Worm (Caenorhabditis elegans) whole organism, young adult: ENCODE measurements around the gene bli-2.

ENCODE experiments used
- B0019.2 ChIP-seq: fragments of 200-800 bp; sonication (Bioruptor generic); conservative IDR thresholded peaks from 2 replicates; pipeline ENCODE4 v1.3.6; 2022; ENCODE audit warnings: missing genetic modification reagents, missing genetic modification characterization, missing compliant biosample characterization
- B0261.1 ChIP-seq: sonication (generic microtip); optimal IDR thresholded peaks from 2 replicates; lab custom pipeline; 2016; ENCODE audit warnings: mild to moderate bottlenecking, missing genetic modification characterization, moderate library complexity, missing compliant biosample characterization
- F22D6.2 ChIP-seq: sonication (generic microtip); optimal IDR thresholded peaks from 2 replicates; lab custom pipeline; 2016; ENCODE audit warnings: mild to moderate bottlenecking, missing genetic modification characterization, missing compliant biosample characterization
- F33H1.4 ChIP-seq: fragments of 200-800 bp; sonication (Bioruptor generic); IDR thresholded peaks from 2 replicates; pipeline ENCODE4 v1.3.6; 2022; ENCODE audit warnings: missing genetic modification reagents, missing genetic modification characterization, missing compliant biosample characterization
- F55B11.4 ChIP-seq: sonication (generic microtip); optimal IDR thresholded peaks from 2 replicates; lab custom pipeline; 2016; ENCODE audit warnings: missing compliant biosample characterization, missing genetic modification characterization, borderline replicate concordance; ENCODE audit not compliant: insufficient read depth
- F57C9.4 ChIP-seq: sonication (generic microtip); optimal IDR thresholded peaks from 2 replicates; lab custom pipeline; 2017; ENCODE audit warnings: mild to moderate bottlenecking, missing genetic modification characterization, missing compliant biosample characterization
- K12H6.12 ChIP-seq: fragments of 200-800 bp; sonication (Bioruptor generic); optimal IDR thresholded peaks from 2 replicates; lab custom pipeline; 2018; ENCODE audit warnings: mild to moderate bottlenecking, missing genetic modification characterization, missing compliant biosample characterization
- T07F8.4 ChIP-seq: sonication (generic microtip); optimal IDR thresholded peaks from 2 replicates; lab custom pipeline; 2016; ENCODE audit warnings: mild to moderate bottlenecking, missing genetic modification characterization, moderate library complexity, missing compliant biosample characterization
- T26A5.8 ChIP-seq: sonication (generic microtip); optimal IDR thresholded peaks from 2 replicates; lab custom pipeline; 2016; ENCODE audit warnings: missing genetic modification characterization, missing compliant biosample characterization
- Y53F4B.3 ChIP-seq: fragments of 200-800 bp; sonication (Bioruptor generic); IDR thresholded peaks from 2 replicates; pipeline ENCODE4 v1.3.6; 2022; ENCODE audit warnings: missing genetic modification reagents, missing genetic modification characterization, missing compliant biosample characterization
- Y53G8AR.9 ChIP-seq: fragments of 200-800 bp; sonication (Bioruptor generic); conservative IDR thresholded peaks from 2 replicates; pipeline ENCODE4 v1.3.6; 2022; ENCODE audit warnings: missing genetic modification reagents, missing genetic modification characterization, missing compliant biosample characterization
- Y56A3A.18 ChIP-seq: fragments of 200-800 bp; sonication (Bioruptor generic); IDR thresholded peaks from 2 replicates; pipeline ENCODE4 v1.3.6; 2022; ENCODE audit warnings: missing genetic modification reagents, missing genetic modification characterization, missing compliant biosample characterization
- aptf-3 ChIP-seq: fragments of 200-800 bp; sonication (Bioruptor generic); IDR thresholded peaks from 2 replicates; pipeline ENCODE4 v1.3.6; 2022; ENCODE audit warnings: missing genetic modification characterization, missing compliant biosample characterization
- atf-7 ChIP-seq: sonication (generic microtip); optimal IDR thresholded peaks from 2 replicates; lab custom pipeline; 2017; ENCODE audit warnings: mild to moderate bottlenecking, missing genetic modification characterization, missing compliant biosample characterization
- attf-3 ChIP-seq: fragments of 200-800 bp; sonication (Bioruptor generic); conservative IDR thresholded peaks from 2 replicates; pipeline ENCODE4 v1.3.6; 2022; ENCODE audit warnings: missing genetic modification reagents, missing genetic modification characterization, missing compliant biosample characterization
- attf-5 ChIP-seq: fragments of 200-800 bp; sonication (Bioruptor generic); optimal IDR thresholded peaks from 2 replicates; lab custom pipeline; 2018; ENCODE audit warnings: mild to moderate bottlenecking, missing genetic modification characterization, missing compliant biosample characterization
- ceh-100 ChIP-seq: fragments of 200-800 bp; sonication (Bioruptor generic); IDR thresholded peaks from 2 replicates; pipeline ENCODE4 v1.3.6; 2022; ENCODE audit warnings: missing genetic modification reagents, missing genetic modification characterization, missing compliant biosample characterization
- ceh-58 ChIP-seq: fragments of 200-800 bp; sonication (Bioruptor generic); IDR thresholded peaks from 2 replicates; pipeline ENCODE4 v1.3.6; 2022; ENCODE audit warnings: missing genetic modification characterization, missing compliant biosample characterization
- ceh-79 ChIP-seq: sonication (generic microtip); optimal IDR thresholded peaks from 2 replicates; lab custom pipeline; 2017; ENCODE audit warnings: mild to moderate bottlenecking, missing genetic modification characterization, missing compliant biosample characterization
- dox-1 ChIP-seq: fragments of 200-800 bp; sonication (Bioruptor generic); IDR thresholded peaks from 2 replicates; pipeline ENCODE4 v1.3.6; 2022; ENCODE audit warnings: missing genetic modification reagents, missing genetic modification characterization, missing compliant biosample characterization
- dpl-1 ChIP-seq: fragments of 150-350 bp; optimal IDR thresholded peaks from 2 replicates; lab custom pipeline; 2014; ENCODE audit warnings: missing biosample characterization, missing genetic modification reagents, missing genetic modification characterization
- ekl-4 ChIP-seq: fragments of 200-800 bp; sonication (Bioruptor generic); IDR thresholded peaks from 2 replicates; pipeline ENCODE4 v1.3.6; 2022; ENCODE audit warnings: missing genetic modification reagents, missing genetic modification characterization, missing compliant biosample characterization
- him-1 ChIP-seq: sonication (generic microtip); optimal IDR thresholded peaks from 2 replicates; lab custom pipeline; 2016; ENCODE audit warnings: missing genotype, missing genetic modification reagents, missing genetic modification characterization, missing compliant biosample characterization
- hsf-1 ChIP-seq: fragments of 200-800 bp; sonication (Bioruptor generic); IDR thresholded peaks from 2 replicates; pipeline ENCODE4 v1.3.6; 2022; ENCODE audit warnings: missing genetic modification reagents, missing genetic modification characterization, missing compliant biosample characterization
- let-526 ChIP-seq: fragments of 200-800 bp; sonication (Bioruptor generic); IDR thresholded peaks from 2 replicates; pipeline ENCODE4 v1.3.6; 2022; ENCODE audit warnings: missing genetic modification reagents, missing genetic modification characterization, missing compliant biosample characterization
- let-607 ChIP-seq, 2 experiments: fragments of 200-800 bp in 1 of 2; sonication (Bioruptor generic) in 1 of 2; sonication (generic microtip) in 1 of 2; optimal IDR thresholded peaks; 2 replicates each; lab custom pipeline; 2016 to 2018; ENCODE audit warnings: mild to moderate bottlenecking in 2 of 2, missing compliant biosample characterization in 2 of 2, missing genetic modification characterization in 2 of 2, moderate library complexity in 2 of 2, missing genotype in 1 of 2
- lin-35 ChIP-seq, 3 experiments: fragments of 150-350 bp in 2 of 3; sonication (generic microtip) in 1 of 3; optimal IDR thresholded peaks; 2 replicates each; lab custom pipeline; 2014 to 2018; ENCODE audit warnings: missing biosample characterization in 3 of 3, missing genetic modification characterization in 3 of 3, missing genetic modification reagents in 3 of 3
- lin-54 ChIP-seq: fragments of 200-800 bp; sonication (Bioruptor generic); optimal IDR thresholded peaks from 2 replicates; lab custom pipeline; 2018; ENCODE audit warnings: mild to moderate bottlenecking, missing genetic modification characterization, missing compliant biosample characterization
- lsy-27 ChIP-seq: sonication (generic microtip); optimal IDR thresholded peaks from 2 replicates; lab custom pipeline; 2017; ENCODE audit warnings: missing genetic modification characterization, mild to moderate bottlenecking, missing compliant biosample characterization, antibody characterized with exemption, missing genotype, borderline replicate concordance; ENCODE audit not compliant: insufficient read depth
- madf-10 ChIP-seq: sonication (generic microtip); optimal IDR thresholded peaks from 2 replicates; lab custom pipeline; 2016; ENCODE audit warnings: mild to moderate bottlenecking, missing genetic modification characterization, missing compliant biosample characterization
- mxl-1 ChIP-seq: sonication (generic microtip); optimal IDR thresholded peaks from 2 replicates; lab custom pipeline; 2016; ENCODE audit warnings: missing genetic modification characterization, missing compliant biosample characterization
- nfya-2 ChIP-seq: fragments of 200-800 bp; sonication (Bioruptor generic); IDR thresholded peaks from 2 replicates; pipeline ENCODE4 v1.3.6; 2022; ENCODE audit warnings: missing genetic modification reagents, missing genetic modification characterization, missing compliant biosample characterization
- nfyb-1 ChIP-seq: fragments of 200-800 bp; sonication (Bioruptor generic); IDR thresholded peaks from 2 replicates; pipeline ENCODE4 v1.3.6; 2022; ENCODE audit warnings: missing genetic modification reagents, missing genetic modification characterization, missing compliant biosample characterization
- nhr-120 ChIP-seq: fragments of 200-800 bp; sonication (Bioruptor generic); IDR thresholded peaks from 2 replicates; pipeline ENCODE4 v1.3.6; 2022; ENCODE audit warnings: missing genetic modification characterization, missing compliant biosample characterization
- nhr-179 ChIP-seq: sonication (generic microtip); optimal IDR thresholded peaks from 2 replicates; lab custom pipeline; 2016; ENCODE audit warnings: mild to moderate bottlenecking, missing genetic modification characterization, missing compliant biosample characterization
- nhr-80 ChIP-seq: sonication (generic microtip); optimal IDR thresholded peaks from 2 replicates; lab custom pipeline; 2016; ENCODE audit warnings: missing genetic modification characterization, missing compliant biosample characterization
- nhr-90 ChIP-seq: sonication (generic microtip); optimal IDR thresholded peaks from 2 replicates; lab custom pipeline; 2016; ENCODE audit warnings: missing genotype, mild to moderate bottlenecking, missing genetic modification characterization, missing compliant biosample characterization
- pbrm-1 ChIP-seq: fragments of 200-800 bp; sonication (Bioruptor generic); IDR thresholded peaks from 2 replicates; pipeline ENCODE4 v1.3.6; 2022; ENCODE audit warnings: missing genetic modification reagents, missing genetic modification characterization, missing compliant biosample characterization
- rec-8 ChIP-seq, 2 experiments: sonication (generic microtip); optimal IDR thresholded peaks; 2 replicates each; lab custom pipeline; 2016; ENCODE audit warnings: mild to moderate bottlenecking in 2 of 2, missing genetic modification characterization in 2 of 2, missing genetic modification reagents in 2 of 2, missing genotype in 2 of 2, missing biosample characterization in 1 of 2, missing compliant biosample characterization in 1 of 2, moderate library complexity in 1 of 2
- sdz-38 ChIP-seq: sonication (generic microtip); optimal IDR thresholded peaks from 2 replicates; lab custom pipeline; 2016; ENCODE audit warnings: missing genotype, missing genetic modification characterization, missing compliant biosample characterization
- sea-2 ChIP-seq: fragments of 200-800 bp; sonication (Bioruptor generic); IDR thresholded peaks from 2 replicates; pipeline ENCODE4 v1.3.6; 2022; ENCODE audit warnings: missing genetic modification characterization, missing compliant biosample characterization
- snpc-1.3 ChIP-seq: sonication (generic microtip); optimal IDR thresholded peaks from 2 replicates; lab custom pipeline; 2017; ENCODE audit warnings: missing genetic modification characterization, mild to moderate bottlenecking, missing compliant biosample characterization, antibody characterized with exemption, moderate library complexity, missing genotype, missing genetic modification reagents; ENCODE audit not compliant: insufficient read depth
- snpc-3.4 ChIP-seq: sonication (generic microtip); optimal IDR thresholded peaks from 2 replicates; lab custom pipeline; 2017; ENCODE audit warnings: missing genetic modification characterization, mild to moderate bottlenecking, missing compliant biosample characterization, antibody characterized with exemption, moderate library complexity, missing genotype, missing genetic modification reagents
- unc-62 ChIP-seq: fragments of 150-350 bp; optimal IDR thresholded peaks from 2 replicates; lab custom pipeline; 2014; ENCODE audit warnings: missing biosample characterization, missing genetic modification reagents, missing genetic modification characterization
- zfh-2 ChIP-seq: fragments of 200-800 bp; sonication (Bioruptor generic); conservative IDR thresholded peaks from 2 replicates; pipeline ENCODE4 v1.3.6; 2022; ENCODE audit warnings: missing genetic modification reagents, missing genetic modification characterization, missing compliant biosample characterization
- ztf-28 ChIP-seq: fragments of 200-800 bp; sonication (Bioruptor generic); IDR thresholded peaks from 2 replicates; pipeline ENCODE4 v1.3.6; 2022; ENCODE audit warnings: missing genetic modification reagents, missing genetic modification characterization, missing compliant biosample characterization
- ztf-3 ChIP-seq: fragments of 200-800 bp; sonication (Bioruptor generic); optimal IDR thresholded peaks from 2 replicates; lab custom pipeline; 2018; ENCODE audit warnings: mild to moderate bottlenecking, missing genetic modification characterization, missing compliant biosample characterization

Gene bli-2

ce11 chrII:5698254-5698653 is 46.0 kb upstream of the bli-2 start (continued):
- TF ChIP-seq him-1 (tag; lab: Kevin White, UChicago) (no peak), let-607 (tag; optimal IDR thresholded peaks at IDR 0.05; lab: Kevin White, UChicago) (no peak), unc-62 (GFP tag; lab: Kevin White, UChicago) (no peak), T07F8.4 (tag; lab: Kevin White, UChicago) (no peak), aptf-3 (no peak), dox-1 (no peak), ceh-58 (GFP tag; lab: Robert Waterston, UW) (no peak), nfya-2 (GFP tag; lab: Robert Waterston, UW) (no peak), snpc-3.4 (tag; lab: Kevin White, UChicago) (no peak), B0019.2 (GFP tag; lab: Robert Waterston, UW) (no peak), nhr-80 (peak; percentile 58), Y53G8AR.9 (no peak), madf-10 (no peak), ztf-3 (GFP tag; lab: Kevin White, UChicago) (no peak), zfh-2 (GFP tag; lab: Robert Waterston, UW) (no peak), ceh-100 (GFP tag; lab: Robert Waterston, UW) (no peak), B0261.1 (tag; lab: Kevin White, UChicago) (no peak), ekl-4 (no peak), Y56A3A.18 (GFP tag; lab: Robert Waterston, UW) (no peak), ceh-79 (tag; lab: Kevin White, UChicago) (no peak), K12H6.12 (tag; lab: Kevin White, UChicago) (no peak), sea-2 (GFP tag; lab: Robert Waterston, UW) (no peak), nhr-179 (no peak), dpl-1 (GFP tag; lab: Kevin White, UChicago) (no peak)

- TF ChIP-seq T26A5.8 (tag; lab: Kevin White, UChicago): no peak
- TF ChIP-seq snpc-1.3 (tag; lab: Kevin White, UChicago): no peak
- no peak for TF ChIP-seq F55B11.4 (tag; lab: Kevin White, UChicago)
- no peak for TF ChIP-seq hsf-1 (GFP tag; lab: Robert Waterston, UW)
- no peak for TF ChIP-seq Y56A3A.18 (GFP tag; lab: Robert Waterston, UW)
- TF ChIP-seq mxl-1 (tag; lab: Kevin White, UChicago): no peak
- no peak for TF ChIP-seq ceh-79 (tag; lab: Kevin White, UChicago)
- no peak for TF ChIP-seq lsy-27 (tag; lab: Kevin White, UChicago)
- TF ChIP-seq nhr-120 (GFP tag; lab: Robert Waterston, UW): no peak
- no peak for TF ChIP-seq F57C9.4 (tag; lab: Kevin White, UChicago)
- TF ChIP-seq lin-54 (GFP tag; lab: Kevin White, UChicago): no peak
- TF ChIP-seq F33H1.4 (GFP tag; lab: Robert Waterston, UW): no peak
- no peak for TF ChIP-seq nhr-179
- TF ChIP-seq dox-1: no peak
- no peak for TF ChIP-seq let-526 (GFP tag; lab: Robert Waterston, UW)
- no peak for TF ChIP-seq nhr-90 (tag; lab: Kevin White, UChicago)
Observed at ce11 chrII:5697338-5697737, 45.1 kb upstream of the bli-2 start.

- TF ChIP-seq nfyb-1 (no peak), sdz-38 (tag; lab: Kevin White, UChicago) (no peak), nhr-80 (no peak), let-526 (GFP tag; lab: Robert Waterston, UW) (no peak), atf-7 (tag; lab: Kevin White, UChicago) (no peak), unc-62 (GFP tag; lab: Kevin White, UChicago) (no peak), pbrm-1 (GFP tag; lab: Robert Waterston, UW) (no peak), F22D6.2 (tag; lab: Kevin White, UChicago) (no peak), let-607 (tag; optimal IDR thresholded peaks at IDR 0.05; lab: Kevin White, UChicago) (no peak), attf-3 (GFP tag; lab: Robert Waterston, UW) (no peak), ceh-79 (tag; lab: Kevin White, UChicago) (no peak), rec-8 (tag; optimal IDR thresholded peaks at IDR 0.05; lab: Kevin White, UChicago) (no peak), ztf-28 (GFP tag; lab: Robert Waterston, UW) (no peak), Y56A3A.18 (GFP tag; lab: Robert Waterston, UW) (no peak), attf-5 (no peak), lin-35 (GFP tag; optimal IDR thresholded peaks at IDR 0.05; lab: Kevin White, UChicago) (no peak), Y53F4B.3 (GFP tag; lab: Robert Waterston, UW) (no peak)
Observed at ce11 chrII:5696218-5696617, 44.0 kb upstream of the bli-2 start.
